Fruit fly (Drosophila melanogaster) whole organism, embryonic: ENCODE data around the gene Nmt.
A peak's percentile ranks its signal among the peaks of the same experiment; 100 is the strongest.

Source experiments
- Awh ChIP-seq: fragments of 200-800 bp; sonication (Bioruptor generic); IDR thresholded peaks from 2 replicates; pipeline ENCODE4, ENCODE4 v1.3.6; 2022; ENCODE audit warnings: missing biosample characterization, missing genetic modification characterization
- Bdp1 ChIP-seq: fragments of 200-800 bp; sonication (Bioruptor generic); optimal IDR thresholded peaks from 3 replicates; lab custom pipeline; 2016; ENCODE audit warnings: missing biosample characterization, missing genetic modification characterization
- Blimp-1 ChIP-seq: fragments of 200-800 bp; sonication (Bioruptor generic); optimal IDR thresholded peaks from 3 replicates; lab custom pipeline; 2018; ENCODE audit warnings: missing biosample characterization, missing genetic modification characterization, mild to moderate bottlenecking, moderate library complexity, missing genetic modification reagents
- CG10366 ChIP-seq: fragments of 200-800 bp; sonication (Bioruptor generic); IDR thresholded peaks from 2 replicates; pipeline ENCODE4 v1.3.6; 2022; ENCODE audit warnings: missing biosample characterization, missing genetic modification characterization
- CG10462 ChIP-seq: fragments of 200-800 bp; sonication (Bioruptor generic); optimal IDR thresholded peaks from 2 replicates; lab custom pipeline; 2016; ENCODE audit warnings: missing biosample characterization, missing genetic modification characterization
- CG11398 ChIP-seq: fragments of 200-800 bp; sonication (Bioruptor generic); optimal IDR thresholded peaks from 2 replicates; lab custom pipeline; 2016; ENCODE audit warnings: missing biosample characterization, missing genetic modification characterization
- CG12391 ChIP-seq: fragments of 200-800 bp; sonication (Bioruptor generic); optimal IDR thresholded peaks from 3 replicates; lab custom pipeline; 2018; ENCODE audit warnings: missing biosample characterization, mild to moderate bottlenecking, missing genetic modification characterization, moderate library complexity
- CG13123 ChIP-seq: fragments of 200-800 bp; sonication (Bioruptor generic); optimal IDR thresholded peaks from 2 replicates; lab custom pipeline; 2016; ENCODE audit warnings: missing biosample characterization, missing genetic modification characterization
- CG14667 ChIP-seq: fragments of 200-800 bp; sonication (Bioruptor generic); IDR thresholded peaks from 2 replicates; pipeline ENCODE4 v1.3.6; 2022; ENCODE audit warnings: missing biosample characterization, missing genetic modification characterization
- CG15514 ChIP-seq: fragments of 200-800 bp; sonication (Bioruptor generic); optimal IDR thresholded peaks from 3 replicates; lab custom pipeline; 2017; ENCODE audit warnings: missing biosample characterization, missing genetic modification characterization, mild to moderate bottlenecking, moderate library complexity, missing genetic modification reagents
- CG1602 ChIP-seq: fragments of 200-800 bp; sonication (Bioruptor generic); optimal IDR thresholded peaks from 3 replicates; lab custom pipeline; 2016; ENCODE audit warnings: missing biosample characterization, missing genetic modification characterization
- CG1603 ChIP-seq: fragments of 200-800 bp; sonication (Bioruptor generic); optimal IDR thresholded peaks from 2 replicates; lab custom pipeline; 2019; ENCODE audit warnings: missing biosample characterization, mild to moderate bottlenecking, missing genetic modification characterization, moderate library complexity
- CG1647 ChIP-seq: fragments of 200-800 bp; sonication (Bioruptor generic); optimal IDR thresholded peaks from 3 replicates; lab custom pipeline; 2016; ENCODE audit warnings: missing biosample characterization, missing genetic modification characterization
- CG16779 ChIP-seq: fragments of 200-800 bp; sonication (Bioruptor generic); IDR thresholded peaks from 2 replicates; pipeline ENCODE4 v1.3.6; 2022; ENCODE audit warnings: missing biosample characterization, missing genetic modification characterization
- CG16813 ChIP-seq: fragments of 200-800 bp; sonication (Bioruptor generic); IDR thresholded peaks from 3 replicates; pipeline ENCODE4 v1.3.6; 2022; ENCODE audit warnings: missing biosample characterization, missing genetic modification characterization; ENCODE audit not compliant: partially characterized antibody
- CG1832 ChIP-seq: fragments of 200-800 bp; sonication (Bioruptor generic); optimal IDR thresholded peaks from 2 replicates; lab custom pipeline; 2017; ENCODE audit warnings: missing biosample characterization, mild to moderate bottlenecking, missing genetic modification characterization, inconsistent platforms
- CG2116 ChIP-seq: fragments of 200-800 bp; sonication (Bioruptor generic); optimal IDR thresholded peaks from 3 replicates; lab custom pipeline; 2018; ENCODE audit warnings: missing biosample characterization, mild to moderate bottlenecking, missing genetic modification characterization
- CG2889 ChIP-seq: fragments of 200-800 bp; sonication (Bioruptor generic); IDR thresholded peaks from 3 replicates; pipeline ENCODE4 v1.3.6; 2022; ENCODE audit warnings: missing biosample characterization, missing genetic modification characterization
- CG30020 ChIP-seq: fragments of 200-800 bp; optimal IDR thresholded peaks from 2 replicates; lab custom pipeline; 2019; ENCODE audit warnings: missing biosample characterization, mild to moderate bottlenecking, missing genetic modification characterization, moderate library complexity
- CG30431 ChIP-seq: fragments of 200-800 bp; sonication (Bioruptor generic); optimal IDR thresholded peaks from 2 replicates; lab custom pipeline; 2017; ENCODE audit warnings: missing biosample characterization, missing genetic modification characterization
- CG4617 ChIP-seq: fragments of 200-800 bp; sonication (Bioruptor generic); optimal IDR thresholded peaks from 3 replicates; lab custom pipeline; 2016; ENCODE audit warnings: missing biosample characterization, missing genetic modification characterization, borderline replicate concordance
- CG4707 ChIP-seq: fragments of 200-800 bp; sonication (Bioruptor generic); optimal IDR thresholded peaks from 2 replicates; lab custom pipeline; 2018; ENCODE audit warnings: missing biosample characterization, mild to moderate bottlenecking, missing genetic modification characterization, moderate library complexity
- CG6175 ChIP-seq: fragments of 200-800 bp; sonication (Bioruptor generic); IDR thresholded peaks from 3 replicates; pipeline ENCODE4 v1.3.6; 2022; ENCODE audit warnings: missing biosample characterization, missing genetic modification characterization
- CG6654 ChIP-seq: fragments of 200-800 bp; sonication (Bioruptor generic); optimal IDR thresholded peaks from 2 replicates; lab custom pipeline; 2017; ENCODE audit warnings: missing biosample characterization, mild to moderate bottlenecking, missing genetic modification characterization
- CG7786 ChIP-seq: fragments of 200-800 bp; sonication (Bioruptor generic); optimal IDR thresholded peaks from 2 replicates; lab custom pipeline; 2016; ENCODE audit warnings: missing biosample characterization, missing genetic modification characterization
- CG9437 ChIP-seq: fragments of 200-800 bp; sonication (Bioruptor generic); optimal IDR thresholded peaks from 2 replicates; lab custom pipeline; 2018; ENCODE audit warnings: missing biosample characterization, mild to moderate bottlenecking, missing genetic modification characterization
- CG9817 ChIP-seq: fragments of 200-800 bp; sonication (Bioruptor generic); optimal IDR thresholded peaks from 2 replicates; lab custom pipeline; 2018; ENCODE audit warnings: missing biosample characterization, mild to moderate bottlenecking, missing genetic modification characterization, moderate library complexity
- CHES-1-like ChIP-seq: fragments of 200-800 bp; sonication (Bioruptor generic); optimal IDR thresholded peaks from 2 replicates; lab custom pipeline; 2016; ENCODE audit warnings: missing biosample characterization, missing genetic modification characterization
- D19B ChIP-seq: fragments of 200-800 bp; sonication (Bioruptor generic); optimal IDR thresholded peaks from 2 replicates; lab custom pipeline; 2017; ENCODE audit warnings: missing biosample characterization, mild to moderate bottlenecking, missing genetic modification characterization
- Gug ChIP-seq: fragments of 200-800 bp; sonication (Bioruptor generic); IDR thresholded peaks from 4 replicates; pipeline ENCODE4 v1.3.6; 2022; ENCODE audit warnings: missing biosample characterization, missing genetic modification characterization
- HLH4C ChIP-seq: fragments of 200-800 bp; sonication (Bioruptor generic); IDR thresholded peaks from 3 replicates; pipeline ENCODE4 v1.3.6; 2022; ENCODE audit warnings: missing biosample characterization, missing genetic modification characterization; ENCODE audit not compliant: partially characterized antibody
- Hr78 ChIP-seq, 2 experiments: fragments of 200-800 bp in 1 of 2; fragments of >200 bp in 1 of 2; sonication (Bioruptor generic) in 1 of 2; optimal IDR thresholded peaks; 2 replicates each; lab custom pipeline; 2017 to 2019; ENCODE audit warnings: missing biosample characterization in 2 of 2, missing genetic modification characterization in 2 of 2, mild to moderate bottlenecking in 1 of 2, moderate library complexity in 1 of 2
- Med ChIP-seq: fragments of 200-800 bp; sonication (Bioruptor generic); peaks from one replicate; lab custom pipeline; 2016; ENCODE audit warnings: missing biosample characterization, missing genetic modification characterization, mild to moderate bottlenecking, inconsistent platforms, moderate library complexity
- Oaz ChIP-seq: fragments of 200-800 bp; sonication (Bioruptor generic); IDR thresholded peaks from 2 replicates; pipeline ENCODE4 v1.3.6; 2022; ENCODE audit warnings: missing biosample characterization, missing genetic modification characterization
- Opbp ChIP-seq: fragments of 200-800 bp; sonication (Bioruptor generic); IDR thresholded peaks from 3 replicates; pipeline ENCODE4 v1.3.6; 2022; ENCODE audit warnings: missing biosample characterization, missing genetic modification characterization; ENCODE audit not compliant: partially characterized antibody
- Rfx ChIP-seq: fragments of 200-800 bp; sonication (Bioruptor generic); IDR thresholded peaks from 2 replicates; pipeline ENCODE4 v1.3.6; 2022; ENCODE audit warnings: missing biosample characterization, missing genetic modification characterization
- Stat92E ChIP-seq, 3 experiments: fragments of >200 bp in 2 of 3; fragments of 200-800 bp in 1 of 3; sonication (Bioruptor generic) in 1 of 3; optimal IDR thresholded peaks; 2 replicates each; lab custom pipeline; 2017 to 2019; ENCODE audit warnings: missing biosample characterization in 3 of 3, missing genetic modification characterization in 3 of 3, mild to moderate bottlenecking in 1 of 3, moderate library complexity in 1 of 3
- bab2 ChIP-seq: fragments of 200-800 bp; sonication (Bioruptor generic); optimal IDR thresholded peaks from 2 replicates; lab custom pipeline; 2016; ENCODE audit warnings: missing biosample characterization, missing genetic modification characterization
- crp ChIP-seq, 2 experiments: fragments of 200-800 bp; sonication (Bioruptor generic); optimal IDR thresholded peaks; 2 replicates in 1 of 2; 3 replicates in 1 of 2; lab custom pipeline; 2017; ENCODE audit warnings: missing biosample characterization in 2 of 2, missing genetic modification characterization in 2 of 2, mild to moderate bottlenecking in 1 of 2, moderate library complexity in 1 of 2
- dpn ChIP-seq, 2 experiments: fragments of 200-800 bp; sonication (Bioruptor generic); optimal IDR thresholded peaks; 3 replicates each; lab custom pipeline; 2016; ENCODE audit warnings: missing biosample characterization in 2 of 2, missing genetic modification characterization in 2 of 2
- eyg ChIP-seq: fragments of 200-800 bp; sonication (Bioruptor generic); optimal IDR thresholded peaks from 3 replicates; lab custom pipeline; 2016; ENCODE audit warnings: missing biosample characterization, missing genetic modification characterization
- gce ChIP-seq: fragments of 200-800 bp; sonication (Bioruptor generic); IDR thresholded peaks from 3 replicates; pipeline ENCODE4 v1.3.6; 2022; ENCODE audit warnings: missing biosample characterization, missing genetic modification characterization
- gt ChIP-seq: fragments of 200-800 bp; sonication (Bioruptor generic); IDR thresholded peaks from 2 replicates; pipeline ENCODE4 v1.3.6; 2022; ENCODE audit warnings: missing biosample characterization, missing genetic modification characterization
- h ChIP-seq: fragments of >200 bp; optimal IDR thresholded peaks from 2 replicates; lab custom pipeline; 2017
- hth ChIP-seq: fragments of >200 bp; optimal IDR thresholded peaks from 2 replicates; lab custom pipeline; 2017; ENCODE audit warnings: inconsistent platforms
- nerfin-1 ChIP-seq: fragments of 200-800 bp; sonication (Bioruptor generic); optimal IDR thresholded peaks from 3 replicates; lab custom pipeline; 2019; ENCODE audit warnings: missing biosample characterization, mild to moderate bottlenecking, missing genetic modification characterization, moderate library complexity
- onecut ChIP-seq: fragments of 200-800 bp; sonication (Bioruptor generic); IDR thresholded peaks from 2 replicates; pipeline ENCODE4 v1.3.6; 2022; ENCODE audit warnings: missing biosample characterization, missing genetic modification characterization
- psq ChIP-seq: fragments of 200-800 bp; sonication (Bioruptor generic); optimal IDR thresholded peaks from 2 replicates; lab custom pipeline; 2017; ENCODE audit warnings: missing biosample characterization, missing genetic modification characterization
- yki ChIP-seq: fragments of >200 bp; optimal IDR thresholded peaks from 3 replicates; lab custom pipeline; 2018
- zen ChIP-seq: fragments of 200-800 bp; sonication (Bioruptor generic); optimal IDR thresholded peaks from 3 replicates; lab custom pipeline; 2018; ENCODE audit warnings: missing biosample characterization, mild to moderate bottlenecking, missing genetic modification characterization, moderate library complexity

Nmt gene

DNA sequence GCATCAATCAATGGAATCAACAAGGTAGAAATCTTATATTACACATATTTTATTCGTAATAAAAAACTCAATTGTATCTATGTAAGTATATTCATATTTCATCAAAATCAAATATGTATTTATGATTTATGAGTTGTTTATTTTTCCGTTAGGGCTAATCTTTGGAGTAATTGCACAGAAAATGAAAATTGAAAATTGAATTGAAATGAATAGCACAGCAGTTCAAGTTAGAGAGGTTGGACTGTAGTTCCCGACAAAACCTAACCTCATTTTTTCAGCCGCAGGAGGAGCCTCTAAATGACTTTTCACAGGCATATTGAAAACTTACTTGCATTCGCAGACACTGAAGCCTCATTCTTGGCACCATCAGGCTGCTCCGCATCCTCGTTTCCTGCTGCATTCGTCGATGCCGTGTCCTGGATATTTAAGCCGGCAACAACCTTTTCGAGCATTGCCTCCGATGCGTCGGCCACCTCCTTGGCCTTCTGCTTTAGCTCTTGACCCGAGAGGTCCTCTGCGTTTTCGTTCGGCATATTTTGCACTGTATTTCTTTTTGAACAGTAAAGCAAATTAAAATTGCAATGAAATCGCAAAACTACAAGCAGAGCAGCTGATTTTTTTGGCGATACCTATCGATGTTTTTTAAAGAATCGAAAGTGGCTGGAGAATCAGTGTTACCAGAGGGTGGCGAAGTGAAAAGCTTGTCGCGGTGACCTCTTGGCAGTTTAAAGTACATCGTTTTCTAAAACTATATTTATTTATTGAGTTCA, at the start of gene Nmt (continued):
- TF ChIP-seq CG1832 (GFP tag; lab: Kevin White, UChicago) (no peak), HLH4C (GFP tag; lab: Robert Waterston, UW) (peak; percentile 71), CG2889 (0 out of 3 replicates have a peak, but pooled peaks have one; percentile 33), CG6654 (no peak), gt (GFP tag; lab: Robert Waterston, UW) (no peak), CHES-1-like (peak; percentile 3), CG6175 (GFP tag; lab: Robert Waterston, UW) (no peak), h (lab: Kevin White, UChicago) (no peak), CG12391 (tag; lab: Kevin White, UChicago) (peak; percentile 22), yki (lab: Kevin White, UChicago) (no peak), onecut (GFP tag; lab: Robert Waterston, UW) (no peak), CG9817 (tag; lab: Kevin White, UChicago) (peak; percentile 2), Oaz (GFP tag; lab: Robert Waterston, UW) (no peak), Stat92E (GFP tag; optimal IDR thresholded peaks at IDR 0.05; lab: Kevin White, UChicago) (no peak), bab2 (no peak), Blimp-1 (peak; percentile 16), CG13123 (GFP tag; lab: Kevin White, UChicago) (no peak), Med (GFP tag; lab: Kevin White, UChicago) (peak; percentile 79), zen (tag; lab: Kevin White, UChicago) (no peak), Opbp (GFP tag; lab: Robert Waterston, UW) (peak; percentile 84), crp (GFP tag; optimal IDR thresholded peaks at IDR 0.05; lab: Kevin White, UChicago) (peak; percentile 25 to 90), CG1647 (GFP tag; lab: Kevin White, UChicago) (no peak), Hr78 (GFP tag; optimal IDR thresholded peaks at IDR 0.05; lab: Kevin White, UChicago) (peak in 1 of 2 experiments; percentile 18), CG10462 (no peak), CG10366 (GFP tag; lab: Robert Waterston, UW) (peak; percentile 70), CG30020 (no peak), CG16813 (GFP tag; lab: Robert Waterston, UW) (peak; percentile 82), eyg (GFP tag; lab: Kevin White, UChicago) (no peak), CG1603 (peak; percentile 33), CG11398 (no peak), CG1602 (GFP tag; lab: Kevin White, UChicago) (peak; percentile 26), Gug (GFP tag; lab: Robert Waterston, UW) (no peak), dpn (GFP tag; optimal IDR thresholded peaks at IDR 0.05; lab: Kevin White, UChicago) (peak in 1 of 2 experiments; percentile 26), CG16779 (no peak), CG4617 (peak; percentile 20), CG14667 (GFP tag; lab: Robert Waterston, UW) (peak; percentile 36; the same call in 1 of the 2 replicates), nerfin-1 (tag; lab: Kevin White, UChicago) (no peak), CG30431 (GFP tag; lab: Kevin White, UChicago) (no peak), hth (no peak), Bdp1 (GFP tag; lab: Kevin White, UChicago) (no peak), gce (GFP tag; lab: Robert Waterston, UW) (no peak), CG15514 (GFP tag; lab: Kevin White, UChicago) (peak; percentile 39), CG4707 (GFP tag; lab: Kevin White, UChicago) (no peak), Awh (GFP tag; lab: Robert Waterston, UW) (no peak), psq (GFP tag; lab: Kevin White, UChicago) (no peak), CG9437 (GFP tag; lab: Kevin White, UChicago) (peak; percentile 10), D19B (GFP tag; lab: Kevin White, UChicago) (no peak), CG7786 (GFP tag; lab: Kevin White, UChicago) (peak; percentile 6), CG2116 (GFP tag; lab: Kevin White, UChicago) (peak; percentile 11), Rfx (GFP tag; lab: Robert Waterston, UW) (no peak)
